Worm (Caenorhabditis elegans): Measurements from ENCODE around the gene F16H6.7.
"Not testable (repeated sequence)": the region's sequence is repeated elsewhere in the genome, so short reads cannot be mapped to it uniquely, and the experiment has no call there.

ce11 chrV:18216784-18217183, 7.8 kb upstream of the F16H6.7 start, which contains the start of gene F16H6.9:
- not testable (repeated sequence) for TF ChIP-seq ztf-4, ceh-82, nhr-6 (tag; optimal IDR thresholded peaks at IDR 0.05)
